Worm (Caenorhabditis elegans): Measurements from ENCODE around the gene Y54F10BM.9.

DNA sequence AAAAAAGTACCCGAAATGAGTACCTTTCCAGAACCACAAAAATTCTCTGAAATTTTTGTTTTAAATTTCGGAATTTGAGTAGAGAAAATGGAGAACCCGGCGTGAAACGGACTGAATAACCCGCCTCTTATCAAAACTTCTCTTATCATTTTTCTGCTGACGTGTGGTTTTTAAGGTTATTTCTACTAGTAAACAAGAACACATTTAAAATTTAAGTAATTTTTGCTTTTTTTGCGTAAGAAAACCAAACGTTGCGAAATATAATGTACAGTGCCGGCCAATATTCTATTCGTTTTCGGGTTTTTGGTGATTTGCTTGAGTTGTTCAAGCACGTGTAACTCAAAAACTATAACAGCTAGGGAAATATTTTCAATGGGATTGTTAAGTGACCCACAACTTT, 6.3 kb upstream of the Y54F10BM.9 start:
- TF ChIP-seq elt-2 (tag; optimal IDR thresholded peaks at IDR 0.05): peak; percentile 50
- TF ChIP-seq nhr-12 (tag; optimal IDR thresholded peaks at IDR 0.05): no peak
- TF ChIP-seq mdl-1 (tag; optimal IDR thresholded peaks at IDR 0.05): no peak
- TF ChIP-seq nhr-76 (tag; optimal IDR thresholded peaks at IDR 0.05): no peak

Data from whole organism, L3 larva.